Fruit fly (Drosophila melanogaster) whole organism, pupa: ENCODE data around the gene CG13766.
A peak's percentile ranks its signal among the peaks of the same experiment; 100 is the strongest.

Source experiments
- CG10348 ChIP-seq: fragments of 200-800 bp; sonication (Bioruptor generic); IDR thresholded peaks from 2 replicates; pipeline ENCODE4 v1.3.6; 2022; ENCODE audit warnings: missing biosample characterization, missing genetic modification characterization
- CG12605 ChIP-seq: fragments of 200-800 bp; sonication (Bioruptor generic); IDR thresholded peaks from 2 replicates; pipeline ENCODE4 v1.3.6; 2022; ENCODE audit warnings: missing biosample characterization, missing genetic modification characterization
- CG13204 ChIP-seq: fragments of 200-800 bp; sonication (Bioruptor generic); optimal IDR thresholded peaks from 2 replicates; lab custom pipeline; 2018; ENCODE audit warnings: missing biosample characterization, mild to moderate bottlenecking, missing genetic modification characterization, moderate library complexity
- CG14655 ChIP-seq: fragments of 200-800 bp; sonication (Bioruptor generic); optimal IDR thresholded peaks from 3 replicates; lab custom pipeline; 2017; ENCODE audit warnings: mild to moderate bottlenecking, missing biosample characterization, missing genetic modification reagents, missing genetic modification characterization
- CG15710 ChIP-seq: fragments of 200-800 bp; sonication (Bioruptor generic); optimal IDR thresholded peaks from 2 replicates; lab custom pipeline; 2018; ENCODE audit warnings: missing biosample characterization, mild to moderate bottlenecking, missing genetic modification characterization, moderate library complexity
- CG17806 ChIP-seq: fragments of 200-800 bp; sonication (Bioruptor generic); optimal IDR thresholded peaks from 2 replicates; lab custom pipeline; 2018; ENCODE audit warnings: missing biosample characterization, mild to moderate bottlenecking, missing genetic modification characterization, moderate library complexity
- CG32121 ChIP-seq: fragments of 200-800 bp; sonication (Bioruptor generic); IDR thresholded peaks from 2 replicates; pipeline ENCODE4 v1.3.6; 2022; ENCODE audit warnings: missing biosample characterization, missing genetic modification characterization
- CG34367 ChIP-seq: fragments of 200-800 bp; sonication (Bioruptor generic); optimal IDR thresholded peaks from 2 replicates; lab custom pipeline; 2018; ENCODE audit warnings: missing biosample characterization, mild to moderate bottlenecking, missing genetic modification characterization
- CG4496 ChIP-seq: fragments of 200-800 bp; sonication (Bioruptor generic); IDR thresholded peaks from 3 replicates; pipeline ENCODE4 v1.3.6; 2022; ENCODE audit warnings: missing biosample characterization, missing genetic modification characterization
- CG8159 ChIP-seq: fragments of 200-800 bp; sonication (Bioruptor generic); optimal IDR thresholded peaks from 3 replicates; lab custom pipeline; 2018; ENCODE audit warnings: missing biosample characterization, mild to moderate bottlenecking, missing genetic modification characterization, moderate library complexity
- CG8301 ChIP-seq: fragments of 200-800 bp; sonication (Bioruptor generic); optimal IDR thresholded peaks from 2 replicates; lab custom pipeline; 2018; ENCODE audit warnings: missing biosample characterization, mild to moderate bottlenecking, missing genetic modification characterization
- CG9948 ChIP-seq: fragments of 200-800 bp; sonication (Bioruptor generic); optimal IDR thresholded peaks from 2 replicates; lab custom pipeline; 2018; ENCODE audit warnings: missing biosample characterization, mild to moderate bottlenecking, missing genetic modification characterization, moderate library complexity
- D1 ChIP-seq: fragments of 200-800 bp; sonication (Bioruptor generic); optimal IDR thresholded peaks from 2 replicates; lab custom pipeline; 2018; ENCODE audit warnings: missing biosample characterization, mild to moderate bottlenecking, missing genetic modification characterization, moderate library complexity
- EcR ChIP-seq: fragments of 200-800 bp; sonication (Bioruptor generic); optimal IDR thresholded peaks from 3 replicates; lab custom pipeline; 2019; ENCODE audit warnings: missing biosample characterization, missing genetic modification characterization, mild to moderate bottlenecking, moderate library complexity, missing genetic modification reagents
- Ets98B ChIP-seq: fragments of 200-800 bp; sonication (Bioruptor generic); IDR thresholded peaks from 2 replicates; pipeline ENCODE4 v1.3.6; 2022; ENCODE audit warnings: missing biosample characterization, missing genetic modification characterization
- Pif1A ChIP-seq: fragments of 200-800 bp; sonication (Bioruptor generic); optimal IDR thresholded peaks from 3 replicates; lab custom pipeline; 2016; ENCODE audit warnings: missing biosample characterization, missing genetic modification characterization
- Pif1B ChIP-seq: fragments of 200-800 bp; sonication (Bioruptor generic); optimal IDR thresholded peaks from 3 replicates; lab custom pipeline; 2016; ENCODE audit warnings: missing biosample characterization, missing genetic modification characterization
- Snoo ChIP-seq: fragments of 200-800 bp; sonication (Bioruptor generic); optimal IDR thresholded peaks from 3 replicates; lab custom pipeline; 2017; ENCODE audit warnings: missing biosample characterization, mild to moderate bottlenecking, missing genetic modification characterization, inconsistent platforms
- fd96Ca ChIP-seq: fragments of 200-800 bp; sonication (Bioruptor generic); IDR thresholded peaks from 3 replicates; pipeline ENCODE4 v1.3.6; 2022; ENCODE audit warnings: missing biosample characterization, missing genetic modification characterization
- gl ChIP-seq: fragments of 200-800 bp; sonication (Bioruptor generic); optimal IDR thresholded peaks from 2 replicates; lab custom pipeline; 2018; ENCODE audit warnings: missing biosample characterization, mild to moderate bottlenecking, missing genetic modification characterization
- rn ChIP-seq: fragments of 200-800 bp; sonication (Bioruptor generic); IDR thresholded peaks from 2 replicates; pipeline ENCODE4 v1.3.6; 2022; ENCODE audit warnings: missing biosample characterization, missing genetic modification characterization

The CG13766 gene

dm6 chr2L:6564955-6565354 lies 1.0 kb downstream of the CG13766 start:
- no peak for TF ChIP-seq CG10348 (GFP tag; lab: Robert Waterston, UW)
- no peak for TF ChIP-seq CG17806 (tag; lab: Kevin White, UChicago)
- TF ChIP-seq fd96Ca (GFP tag; lab: Robert Waterston, UW), result no peak
- no peak for TF ChIP-seq CG8301
- no peak for TF ChIP-seq rn (GFP tag; lab: Robert Waterston, UW)
- peak; percentile 88 for TF ChIP-seq EcR (GFP tag; lab: Kevin White, UChicago)
- TF ChIP-seq Pif1A, result no peak
- TF ChIP-seq CG14655, result no peak

dm6 chr2L:6562358-6562687 lies 3.7 kb downstream of the CG13766 start:
- no peak for TF ChIP-seq CG14655
- no peak for TF ChIP-seq D1 (tag; lab: Kevin White, UChicago)
- no peak for TF ChIP-seq CG4496 (GFP tag; lab: Robert Waterston, UW)
- no peak for TF ChIP-seq CG15710 (tag; lab: Kevin White, UChicago)
- no peak for TF ChIP-seq Pif1B (GFP tag; lab: Kevin White, UChicago)
- TF ChIP-seq CG9948 (tag; lab: Kevin White, UChicago), result no peak
- no peak for TF ChIP-seq CG34367 (tag; lab: Kevin White, UChicago)
- no peak for TF ChIP-seq CG17806 (tag; lab: Kevin White, UChicago)
- no peak for TF ChIP-seq rn (GFP tag; lab: Robert Waterston, UW)
- no peak for TF ChIP-seq Ets98B (GFP tag; lab: Robert Waterston, UW)
- no peak for TF ChIP-seq CG10348 (GFP tag; lab: Robert Waterston, UW)
- TF ChIP-seq CG13204, result no peak
- TF ChIP-seq Pif1A, result no peak
- no peak for TF ChIP-seq CG32121 (GFP tag; lab: Robert Waterston, UW)
- TF ChIP-seq CG8301, result no peak
- no peak for TF ChIP-seq CG12605 (GFP tag; lab: Robert Waterston, UW)
- TF ChIP-seq fd96Ca (GFP tag; lab: Robert Waterston, UW), result no peak
- TF ChIP-seq CG8159, result no peak
- no peak for TF ChIP-seq Snoo (tag; lab: Kevin White, UChicago)

- peak; percentile 92 for TF ChIP-seq CG15710 (tag; lab: Kevin White, UChicago)
- TF ChIP-seq Ets98B (GFP tag; lab: Robert Waterston, UW), result peak; percentile 98
- peak; percentile 53 for TF ChIP-seq EcR (GFP tag; lab: Kevin White, UChicago)
- TF ChIP-seq gl, result peak; percentile 88
- TF ChIP-seq CG4496 (GFP tag; lab: Robert Waterston, UW), result peak; percentile 99
- TF ChIP-seq CG32121 (GFP tag; lab: Robert Waterston, UW), result peak; percentile 98
- peak; percentile 93 for TF ChIP-seq CG34367 (tag; lab: Kevin White, UChicago)
- peak; percentile 96 for TF ChIP-seq Pif1A
- TF ChIP-seq Pif1B (GFP tag; lab: Kevin White, UChicago), result peak; percentile 97
- TF ChIP-seq CG9948 (tag; lab: Kevin White, UChicago), result peak; percentile 93
- peak; percentile 98 for TF ChIP-seq rn (GFP tag; lab: Robert Waterston, UW)
- TF ChIP-seq CG8301, result peak; percentile 96
- peak; percentile 96 for TF ChIP-seq Snoo (tag; lab: Kevin White, UChicago)
- peak; percentile 67 for TF ChIP-seq D1 (tag; lab: Kevin White, UChicago)
- peak; percentile 95 for TF ChIP-seq CG17806 (tag; lab: Kevin White, UChicago)
- peak; percentile 99 for TF ChIP-seq fd96Ca (GFP tag; lab: Robert Waterston, UW)
- peak; percentile 96 for TF ChIP-seq CG8159
- peak; percentile 97 for TF ChIP-seq CG14655
- TF ChIP-seq CG13204, result peak; percentile 71
- TF ChIP-seq CG12605 (GFP tag; lab: Robert Waterston, UW), result peak; percentile 95
- TF ChIP-seq CG10348 (GFP tag; lab: Robert Waterston, UW), result peak; percentile 96
Measured at dm6 chr2L:6561463-6562357, 4.3 kb downstream of the CG13766 start, which contains the start of the genes Trmt6 and Ent2. TSS of gene Trmt6 (minus strand) at chr2L:6562289. TSS of gene Ent2 (plus strand) at chr2L:6562325.

dm6 chr2L:6559131-6559530 lies 6.8 kb downstream of the CG13766 start, which contains the start of gene COX5BL:
TSS of gene COX5BL (plus strand) at chr2L:6559431.
- TF ChIP-seq CG8159 (no peak), CG8301 (no peak), rn (GFP tag; lab: Robert Waterston, UW) (no peak), Pif1B (GFP tag; lab: Kevin White, UChicago) (no peak), CG10348 (GFP tag; lab: Robert Waterston, UW) (no peak), CG17806 (tag; lab: Kevin White, UChicago) (no peak), CG32121 (GFP tag; lab: Robert Waterston, UW) (no peak), CG15710 (tag; lab: Kevin White, UChicago) (no peak), D1 (tag; lab: Kevin White, UChicago) (no peak), CG14655 (no peak), EcR (GFP tag; lab: Kevin White, UChicago) (no peak), fd96Ca (GFP tag; lab: Robert Waterston, UW) (no peak), CG4496 (GFP tag; lab: Robert Waterston, UW) (no peak), CG13204 (no peak), Ets98B (GFP tag; lab: Robert Waterston, UW) (no peak), Pif1A (no peak), CG34367 (tag; lab: Kevin White, UChicago) (no peak), Snoo (tag; lab: Kevin White, UChicago) (no peak)
